Fruit fly (Drosophila melanogaster) whole organism, embryonic: ENCODE measurements around the gene CG8236.

Experiments
- Asciz ChIP-seq: fragments of 200-800 bp; sonication (Bioruptor generic); optimal IDR thresholded peaks from 2 replicates; lab custom pipeline; 2017; ENCODE audit warnings: missing biosample characterization, mild to moderate bottlenecking, missing genetic modification characterization, missing genetic modification reagents
- Atf-2 ChIP-seq: fragments of 200-800 bp; sonication (Bioruptor generic); optimal IDR thresholded peaks from 2 replicates; lab custom pipeline; 2016; ENCODE audit warnings: missing biosample characterization, missing genetic modification characterization
- CG10959 ChIP-seq: fragments of 200-800 bp; sonication (Bioruptor generic); IDR thresholded peaks from 2 replicates; pipeline ENCODE4 v1.3.6; 2022; ENCODE audit warnings: missing biosample characterization, missing genetic modification characterization
- CG10979 ChIP-seq: fragments of 200-800 bp; sonication (Bioruptor generic); optimal IDR thresholded peaks from 2 replicates; lab custom pipeline; 2018; ENCODE audit warnings: missing biosample characterization, mild to moderate bottlenecking, missing genetic modification characterization, moderate library complexity
- CG11398 ChIP-seq: fragments of 200-800 bp; sonication (Bioruptor generic); optimal IDR thresholded peaks from 2 replicates; lab custom pipeline; 2016; ENCODE audit warnings: missing biosample characterization, missing genetic modification characterization
- CG12219 ChIP-seq: fragments of 200-800 bp; sonication (Bioruptor generic); optimal IDR thresholded peaks from 3 replicates; lab custom pipeline; 2018; ENCODE audit warnings: missing biosample characterization, mild to moderate bottlenecking, missing genetic modification characterization
- CG13775 ChIP-seq: fragments of 200-800 bp; sonication (Bioruptor generic); optimal IDR thresholded peaks from 3 replicates; lab custom pipeline; 2017; ENCODE audit warnings: missing biosample characterization, mild to moderate bottlenecking, missing genetic modification characterization
- CG14860 ChIP-seq: fragments of 200-800 bp; sonication (Bioruptor generic); IDR thresholded peaks from 3 replicates; pipeline ENCODE4 v1.3.6; 2022; ENCODE audit warnings: missing biosample characterization, missing genetic modification characterization; ENCODE audit not compliant: partially characterized antibody
- CG15073 ChIP-seq: fragments of 200-800 bp; sonication (Bioruptor generic); optimal IDR thresholded peaks from 2 replicates; lab custom pipeline; 2016; ENCODE audit warnings: missing biosample characterization, missing genetic modification characterization
- CG1647 ChIP-seq: fragments of 200-800 bp; sonication (Bioruptor generic); optimal IDR thresholded peaks from 3 replicates; lab custom pipeline; 2016; ENCODE audit warnings: missing biosample characterization, missing genetic modification characterization
- CG2875 ChIP-seq: fragments of 200-800 bp; sonication (Bioruptor generic); optimal IDR thresholded peaks from 2 replicates; lab custom pipeline; 2017; ENCODE audit warnings: missing biosample characterization, mild to moderate bottlenecking, missing genetic modification characterization, missing genetic modification reagents
- CG30403 ChIP-seq: fragments of 200-800 bp; sonication (Bioruptor generic); optimal IDR thresholded peaks from 3 replicates; lab custom pipeline; 2016; ENCODE audit warnings: missing biosample characterization, missing genetic modification characterization
- CG32532 ChIP-seq: fragments of 200-800 bp; sonication (Bioruptor generic); IDR thresholded peaks from 2 replicates; pipeline ENCODE4 v1.3.6; 2022; ENCODE audit warnings: missing biosample characterization, missing genetic modification characterization
- CG34422 ChIP-seq: fragments of 200-800 bp; sonication (Bioruptor generic); IDR thresholded peaks from 3 replicates; pipeline ENCODE4 v1.3.6; 2022; ENCODE audit warnings: missing biosample characterization, missing genetic modification characterization
- CG6654 ChIP-seq: fragments of 200-800 bp; sonication (Bioruptor generic); optimal IDR thresholded peaks from 2 replicates; lab custom pipeline; 2017; ENCODE audit warnings: missing biosample characterization, mild to moderate bottlenecking, missing genetic modification characterization
- CG6791 ChIP-seq: fragments of 200-800 bp; sonication (Bioruptor generic); IDR thresholded peaks from 3 replicates; pipeline ENCODE4 v1.3.6; 2022; ENCODE audit warnings: missing biosample characterization, missing genetic modification characterization; ENCODE audit not compliant: partially characterized antibody
- CG6854 ChIP-seq: fragments of 200-800 bp; sonication (Bioruptor generic); optimal IDR thresholded peaks from 3 replicates; lab custom pipeline; 2017; ENCODE audit warnings: missing biosample characterization, mild to moderate bottlenecking, missing genetic modification characterization
- CG8089 ChIP-seq: fragments of 200-800 bp; sonication (Bioruptor generic); optimal IDR thresholded peaks from 3 replicates; lab custom pipeline; 2016; ENCODE audit warnings: missing biosample characterization, missing genetic modification characterization
- CG8281 ChIP-seq: fragments of 200-800 bp; sonication (Bioruptor generic); optimal IDR thresholded peaks from 2 replicates; lab custom pipeline; 2018; ENCODE audit warnings: missing biosample characterization, mild to moderate bottlenecking, missing genetic modification characterization, moderate library complexity
- CG8765 ChIP-seq: fragments of 200-800 bp; sonication (Bioruptor generic); IDR thresholded peaks from 2 replicates; pipeline ENCODE4 v1.3.6; 2022; ENCODE audit warnings: missing biosample characterization, missing genetic modification characterization
- E2f1 ChIP-seq: fragments of 200-800 bp; sonication (Bioruptor generic); IDR thresholded peaks from 2 replicates; pipeline ENCODE4 v1.3.6; 2022; ENCODE audit warnings: missing biosample characterization, missing genetic modification characterization
- Ets65A ChIP-seq: fragments of 200-800 bp; sonication (Bioruptor generic); peaks from one replicate; lab custom pipeline; 2016; ENCODE audit warnings: missing biosample characterization, missing genetic modification characterization
- Ets97D ChIP-seq: fragments of 200-800 bp; sonication (Bioruptor generic); optimal IDR thresholded peaks from 3 replicates; lab custom pipeline; 2016; ENCODE audit warnings: missing biosample characterization, missing genetic modification characterization
- Hsf ChIP-seq: fragments of 200-800 bp; sonication (Bioruptor generic); optimal IDR thresholded peaks from 3 replicates; lab custom pipeline; 2016; ENCODE audit warnings: missing biosample characterization, missing genetic modification characterization
- Med ChIP-seq: fragments of 200-800 bp; sonication (Bioruptor generic); peaks from one replicate; lab custom pipeline; 2016; ENCODE audit warnings: missing biosample characterization, missing genetic modification characterization, mild to moderate bottlenecking, inconsistent platforms, moderate library complexity
- NC2α ChIP-seq: fragments of 200-800 bp; sonication (Bioruptor generic); optimal IDR thresholded peaks from 2 replicates; lab custom pipeline; 2016; ENCODE audit warnings: missing biosample characterization, missing genetic modification characterization
- Neu2 ChIP-seq: fragments of 200-800 bp; sonication (Bioruptor generic); optimal IDR thresholded peaks from 3 replicates; lab custom pipeline; 2016; ENCODE audit warnings: missing biosample characterization, missing genetic modification characterization, borderline replicate concordance
- Nf-YA ChIP-seq: fragments of 200-800 bp; sonication (Bioruptor generic); IDR thresholded peaks from 2 replicates; pipeline ENCODE4 v1.3.6; 2022; ENCODE audit warnings: missing biosample characterization, missing genetic modification characterization
- Sox100B ChIP-seq: fragments of 200-800 bp; sonication (Bioruptor generic); optimal IDR thresholded peaks from 3 replicates; lab custom pipeline; 2018; ENCODE audit warnings: missing biosample characterization, mild to moderate bottlenecking, missing genetic modification characterization
- Xrp1 ChIP-seq: fragments of 200-800 bp; sonication (Bioruptor generic); IDR thresholded peaks from 2 replicates; pipeline ENCODE4 v1.3.6; 2022; ENCODE audit warnings: missing biosample characterization, missing genetic modification characterization
- aop ChIP-seq: fragments of 200-800 bp; sonication (Bioruptor generic); IDR thresholded peaks from 2 replicates; pipeline ENCODE4 v1.3.6; 2022; ENCODE audit warnings: missing biosample characterization, missing genetic modification characterization
- az2 ChIP-seq: fragments of 200-800 bp; sonication (Bioruptor generic); optimal IDR thresholded peaks from 3 replicates; lab custom pipeline; 2016; ENCODE audit warnings: missing biosample characterization, missing genetic modification characterization
- chinmo ChIP-seq: fragments of 200-800 bp; sonication (Bioruptor generic); IDR thresholded peaks from 4 replicates; pipeline ENCODE4 v1.3.6; 2022; ENCODE audit warnings: missing biosample characterization, missing genetic modification characterization; ENCODE audit not compliant: partially characterized antibody
- chn ChIP-seq: fragments of 200-800 bp; sonication (Bioruptor generic); optimal IDR thresholded peaks from 2 replicates; lab custom pipeline; 2016; ENCODE audit warnings: missing biosample characterization, missing genetic modification characterization
- ci ChIP-seq: fragments of 200-800 bp; sonication (Bioruptor generic); IDR thresholded peaks from 3 replicates; pipeline ENCODE4 v1.3.6; 2022; ENCODE audit warnings: missing biosample characterization, missing genetic modification characterization
- crol ChIP-seq: fragments of 200-800 bp; sonication (Bioruptor generic); IDR thresholded peaks from 2 replicates; pipeline ENCODE4 v1.3.6; 2022; ENCODE audit warnings: missing biosample characterization, missing genetic modification characterization
- dati ChIP-seq: fragments of 200-800 bp; sonication (Bioruptor generic); IDR thresholded peaks from 2 replicates; pipeline ENCODE4 v1.3.6; 2022; ENCODE audit warnings: missing biosample characterization, missing genetic modification characterization
- esg ChIP-seq: fragments of 200-800 bp; sonication (Bioruptor generic); conservative IDR thresholded peaks from 2 replicates; pipeline ENCODE4 v1.3.6; 2022; ENCODE audit warnings: missing biosample characterization, missing genetic modification characterization
- insv ChIP-seq, 2 experiments: fragments of 200-800 bp; sonication (Bioruptor generic); optimal IDR thresholded peaks; 3 replicates each; lab custom pipeline; 2016 to 2018; ENCODE audit warnings: missing biosample characterization in 2 of 2, missing genetic modification characterization in 2 of 2
- jumu ChIP-seq: fragments of 200-800 bp; sonication (Bioruptor generic); optimal IDR thresholded peaks from 3 replicates; lab custom pipeline; 2016; ENCODE audit warnings: missing biosample characterization, missing genetic modification characterization
- knrl ChIP-seq: fragments of 200-800 bp; sonication (Bioruptor generic); IDR thresholded peaks from 3 replicates; pipeline ENCODE4 v1.3.6; 2022; ENCODE audit warnings: missing biosample characterization, missing genetic modification characterization; ENCODE audit not compliant: partially characterized antibody
- lilli ChIP-seq: fragments of 200-800 bp; sonication (Bioruptor generic); optimal IDR thresholded peaks from 3 replicates; lab custom pipeline; 2016; ENCODE audit warnings: missing biosample characterization, missing genetic modification characterization
- prd ChIP-seq, 3 experiments: fragments of >200 bp in 2 of 3; fragments of 200-800 bp in 1 of 3; sonication (Bioruptor generic) in 1 of 3; optimal IDR thresholded peaks in 2 of 3; IDR thresholded peaks in 1 of 3; 2 replicates in 2 of 3; 3 replicates in 1 of 3; pipeline versions ENCODE4 v1.3.6 to Lab custom; 2017 to 2022; ENCODE audit warnings: missing biosample characterization in 1 of 3, missing genetic modification characterization in 1 of 3
- rib ChIP-seq: fragments of 200-800 bp; sonication (Bioruptor generic); IDR thresholded peaks from 2 replicates; pipeline ENCODE4 v1.3.6; 2022; ENCODE audit warnings: missing biosample characterization, missing genetic modification characterization
- row ChIP-seq: fragments of 200-800 bp; sonication (Bioruptor generic); IDR thresholded peaks from 3 replicates; pipeline ENCODE4 v1.3.6; 2022; ENCODE audit warnings: missing biosample characterization, missing genetic modification characterization
- sob ChIP-seq: fragments of 200-800 bp; sonication (Bioruptor generic); IDR thresholded peaks from 2 replicates; pipeline ENCODE4 v1.3.6; 2022; ENCODE audit warnings: missing biosample characterization, missing genetic modification characterization
- tll ChIP-seq, 2 experiments: fragments of 200-800 bp in 1 of 2; fragments of >200 bp in 1 of 2; sonication (Bioruptor generic) in 1 of 2; optimal IDR thresholded peaks; 2 replicates each; lab custom pipeline; 2017 to 2019; ENCODE audit warnings: missing biosample characterization in 2 of 2, missing genetic modification characterization in 2 of 2, mild to moderate bottlenecking in 1 of 2, moderate library complexity in 1 of 2
- twi ChIP-seq: fragments of 200-800 bp; optimal IDR thresholded peaks from 2 replicates; lab custom pipeline; 2019; ENCODE audit warnings: missing biosample characterization, mild to moderate bottlenecking, missing genetic modification characterization, moderate library complexity
- zf30C ChIP-seq: fragments of 200-800 bp; sonication (Bioruptor generic); optimal IDR thresholded peaks from 3 replicates; lab custom pipeline; 2018; ENCODE audit warnings: missing biosample characterization, mild to moderate bottlenecking, missing genetic modification characterization

Gene CG8236

DNA sequence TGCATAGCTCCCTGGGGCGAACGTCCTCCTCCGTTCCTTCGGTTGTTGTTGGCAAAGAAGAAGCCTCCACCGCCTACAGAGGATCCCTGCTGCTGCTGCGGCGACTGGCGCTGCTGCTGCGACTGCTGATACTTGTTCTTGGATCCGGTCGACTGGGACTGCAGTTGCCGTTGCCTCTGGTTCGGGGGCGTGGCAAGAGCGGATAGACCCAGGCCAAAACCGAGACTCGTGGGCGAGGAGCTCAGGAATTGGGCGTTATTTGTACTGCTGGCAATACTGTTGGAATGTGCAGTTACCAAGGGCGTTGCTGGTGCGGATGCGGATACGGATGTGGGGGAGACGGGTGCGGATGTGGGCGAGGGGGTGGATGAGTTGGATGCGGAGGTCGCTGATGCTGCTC, 49.0 kb downstream of the CG8236 start:
- TF ChIP-seq Ets97D: peak; percentile 1
- TF ChIP-seq CG1647 (GFP tag; lab: Kevin White, UChicago): no peak
- peak; percentile 11 for TF ChIP-seq Neu2 (GFP tag; lab: Kevin White, UChicago)
- no peak for TF ChIP-seq Hsf (GFP tag; lab: Kevin White, UChicago)
- peak; percentile 80 for TF ChIP-seq Med
- TF ChIP-seq Ets65A (GFP tag; lab: Kevin White, UChicago): peak; percentile 60
- no peak for TF ChIP-seq CG10959 (GFP tag; lab: Robert Waterston, UW)
- TF ChIP-seq jumu (GFP tag; lab: Kevin White, UChicago): peak; percentile 1
- 0 out of 2 replicates have a peak, but pooled peaks have one; percentile 42 for TF ChIP-seq crol
- no peak for TF ChIP-seq CG10979
- TF ChIP-seq ci (GFP tag; lab: Robert Waterston, UW): peak; percentile 47
- peak; percentile 79 for TF ChIP-seq CG13775 (GFP tag; lab: Kevin White, UChicago)
- TF ChIP-seq CG8089 (GFP tag; lab: Kevin White, UChicago): no peak
- no peak for TF ChIP-seq CG14860
- no peak for TF ChIP-seq CG8281
- TF ChIP-seq knrl (GFP tag; lab: Robert Waterston, UW): 0 out of 3 replicates have a peak, but pooled peaks have one; percentile 18
- 0 out of 2 replicates have a peak, but pooled peaks have one; percentile 6 for TF ChIP-seq CG32532 (GFP tag; lab: Robert Waterston, UW)
- TF ChIP-seq rib (GFP tag; lab: Robert Waterston, UW): no peak

DNA sequence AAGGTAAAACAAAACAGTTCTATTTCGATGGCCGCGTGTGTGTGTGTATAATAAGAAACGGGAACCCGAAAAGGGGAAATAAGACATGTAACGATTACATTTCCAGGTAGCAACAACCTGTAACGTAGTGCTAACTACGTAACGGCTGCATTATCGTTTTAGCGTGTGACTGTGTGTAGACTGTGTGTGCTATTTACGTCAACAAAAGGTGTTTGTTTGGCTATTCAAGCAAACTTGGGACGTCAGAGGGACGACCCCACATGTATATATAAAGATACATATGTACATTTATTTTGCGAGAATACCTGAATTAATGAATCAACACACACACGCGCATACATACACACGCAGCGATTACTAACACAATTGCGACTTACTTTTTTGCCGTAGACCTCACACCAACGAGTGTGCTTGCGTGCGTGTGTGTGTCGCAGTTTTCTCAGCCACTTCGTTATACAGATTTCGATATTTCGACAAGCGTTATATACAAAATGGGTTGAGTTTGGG, 50.4 kb downstream of the CG8236 start:
- peak; percentile 5 for TF ChIP-seq CG2875 (GFP tag; lab: Kevin White, UChicago)
- no peak for TF ChIP-seq dati (GFP tag; lab: Robert Waterston, UW)
- TF ChIP-seq Atf-2 (GFP tag; lab: Kevin White, UChicago): peak; percentile 43
- TF ChIP-seq lilli: peak; percentile 58
- TF ChIP-seq CG34422: 0 out of 3 replicates have a peak, but pooled peaks have one; percentile 29
- no peak for TF ChIP-seq prd (optimal IDR thresholded peaks at IDR 0.05; lab: Kevin White, UChicago)
- no peak; the same call in 2 of the 3 replicates for TF ChIP-seq prd (GFP tag; IDR thresholded peaks at IDR 0.05; lab: Robert Waterston, UW)
- TF ChIP-seq CG15073 (GFP tag; lab: Kevin White, UChicago): no peak
- no peak for TF ChIP-seq CG8765 (GFP tag; lab: Robert Waterston, UW)
- TF ChIP-seq insv (GFP tag; optimal IDR thresholded peaks at IDR 0.05; lab: Kevin White, UChicago): peak in 1 of 2 experiments; percentile 13
- peak; percentile 46 for TF ChIP-seq NC2α (GFP tag; lab: Kevin White, UChicago)
- peak; percentile 13 for TF ChIP-seq CG10979
- peak; percentile 53 for TF ChIP-seq Xrp1 (GFP tag; lab: Robert Waterston, UW)
- TF ChIP-seq tll (GFP tag; optimal IDR thresholded peaks at IDR 0.05; lab: Kevin White, UChicago): peak in 1 of 2 experiments; percentile 63
- TF ChIP-seq CG11398 (GFP tag; lab: Kevin White, UChicago): no peak
- no peak for TF ChIP-seq chn (GFP tag; lab: Kevin White, UChicago)
- TF ChIP-seq CG6791 (GFP tag; lab: Robert Waterston, UW): no peak
- TF ChIP-seq E2f1 (GFP tag; lab: Robert Waterston, UW): no peak; the same call in 1 of the 2 replicates
- TF ChIP-seq esg (GFP tag; lab: Robert Waterston, UW): no peak
- TF ChIP-seq rib (GFP tag; lab: Robert Waterston, UW): peak; percentile 77
- TF ChIP-seq row (GFP tag; lab: Robert Waterston, UW): peak; percentile 23; the same call in 1 of the 3 replicates
- TF ChIP-seq CG6654 (GFP tag; lab: Kevin White, UChicago): no peak
- 0 out of 2 replicates have a peak, but pooled peaks have one; percentile 67 for TF ChIP-seq sob
- TF ChIP-seq twi (tag; lab: Kevin White, UChicago): no peak
- TF ChIP-seq Sox100B (GFP tag; lab: Kevin White, UChicago): no peak
- no peak for TF ChIP-seq CG30403 (GFP tag; lab: Kevin White, UChicago)
- no peak for TF ChIP-seq Asciz (GFP tag; lab: Kevin White, UChicago)
- no peak for TF ChIP-seq CG6854 (GFP tag; lab: Kevin White, UChicago)
- peak; percentile 11 for TF ChIP-seq CG12219 (GFP tag; lab: Kevin White, UChicago)
- TF ChIP-seq zf30C (GFP tag; lab: Kevin White, UChicago): no peak
- TF ChIP-seq az2 (GFP tag; lab: Kevin White, UChicago): no peak
- TF ChIP-seq Nf-YA (GFP tag; lab: Robert Waterston, UW): no peak
- no peak for TF ChIP-seq aop (GFP tag; lab: Robert Waterston, UW)
- peak; percentile 63; the same call in 1 of the 4 replicates for TF ChIP-seq chinmo
